Worm (Caenorhabditis elegans) whole organism, L4 larva: ENCODE data around the gene ZK856.6.

Source experiments
- F37D6.2 ChIP-seq: sonication (generic microtip); optimal IDR thresholded peaks from 2 replicates; lab custom pipeline; 2016; ENCODE audit warnings: mild to moderate bottlenecking, missing genetic modification characterization, missing compliant biosample characterization
- Y48G9A.11 ChIP-seq: fragments of 200-800 bp; sonication (Bioruptor generic); IDR thresholded peaks from 2 replicates; pipeline ENCODE4 v1.3.6; 2022; ENCODE audit warnings: missing genetic modification reagents, missing genetic modification characterization, missing compliant biosample characterization
- Y5F2A.4 ChIP-seq: fragments of 200-800 bp; sonication (Bioruptor generic); optimal IDR thresholded peaks from 2 replicates; lab custom pipeline; 2018; ENCODE audit warnings: mild to moderate bottlenecking, missing genetic modification characterization, missing compliant biosample characterization
- Y75B8A.6 ChIP-seq: fragments of 200-800 bp; sonication (Bioruptor generic); IDR thresholded peaks from 2 replicates; pipeline ENCODE4 v1.3.6; 2022; ENCODE audit warnings: missing genetic modification reagents, missing genetic modification characterization, missing compliant biosample characterization
- aha-1 ChIP-seq: fragments of 150-350 bp; peaks from one replicate; lab custom pipeline; 2014; ENCODE audit warnings: missing biosample characterization, missing genetic modification characterization
- aly-2 ChIP-seq: sonication (generic microtip); optimal IDR thresholded peaks from 2 replicates; lab custom pipeline; 2018; ENCODE audit warnings: missing biosample characterization, missing genetic modification characterization
- ama-1 ChIP-seq: fragments of 150-350 bp; optimal IDR thresholded peaks from 2 replicates; lab custom pipeline; 2014; ENCODE audit warnings: inconsistent platforms, mixed read lengths
- ceh-20 ChIP-seq: fragments of 200-800 bp; sonication (Bioruptor generic); IDR thresholded peaks from 2 replicates; pipeline ENCODE4 v1.3.6; 2022; ENCODE audit warnings: missing genetic modification reagents, missing genetic modification characterization, missing compliant biosample characterization
- ceh-44 ChIP-seq: fragments of 200-800 bp; sonication (Bioruptor generic); IDR thresholded peaks from 2 replicates; pipeline ENCODE4 v1.3.6; 2022; ENCODE audit warnings: missing genetic modification reagents, missing genetic modification characterization, missing compliant biosample characterization
- ceh-82 ChIP-seq: sonication (generic microtip); optimal IDR thresholded peaks from 2 replicates; lab custom pipeline; 2017; ENCODE audit warnings: missing biosample characterization, missing genetic modification characterization
- daf-16 ChIP-seq, 3 experiments: sonication (generic microtip); optimal IDR thresholded peaks; 2 replicates each; lab custom pipeline; 2016 to 2017; ENCODE audit warnings: missing genetic modification characterization in 3 of 3, missing genetic modification reagents in 3 of 3, mild to moderate bottlenecking in 2 of 3, missing compliant biosample characterization in 2 of 3, missing biosample characterization in 1 of 3, moderate library complexity in 1 of 3
- daf-8 ChIP-seq: fragments of 200-800 bp; sonication (Bioruptor generic); IDR thresholded peaks from 2 replicates; pipeline ENCODE4 v1.3.6; 2022; ENCODE audit warnings: missing genetic modification characterization, missing compliant biosample characterization
- dmd-6 ChIP-seq: fragments of 200-800 bp; sonication (Bioruptor generic); IDR thresholded peaks from 2 replicates; pipeline ENCODE4 v1.3.6; 2022; ENCODE audit warnings: missing genetic modification reagents, missing genetic modification characterization, missing compliant biosample characterization
- dmd-8 ChIP-seq: fragments of 200-800 bp; sonication (Bioruptor generic); IDR thresholded peaks from 2 replicates; pipeline ENCODE4 v1.3.6; 2022; ENCODE audit warnings: missing genetic modification characterization, missing compliant biosample characterization
- dpl-1 ChIP-seq: fragments of 150-350 bp; optimal IDR thresholded peaks from 2 replicates; lab custom pipeline; 2014; ENCODE audit warnings: missing biosample characterization, missing genetic modification reagents, missing genetic modification characterization
- dve-1 ChIP-seq: sonication (generic microtip); optimal IDR thresholded peaks from 2 replicates; lab custom pipeline; 2017; ENCODE audit warnings: antibody characterized with exemption, mild to moderate bottlenecking, missing genetic modification characterization, missing compliant biosample characterization; ENCODE audit not compliant: insufficient read depth
- gei-8 ChIP-seq: fragments of 200-800 bp; sonication (Bioruptor generic); optimal IDR thresholded peaks from 2 replicates; lab custom pipeline; 2018; ENCODE audit warnings: mild to moderate bottlenecking, missing genetic modification characterization, missing compliant biosample characterization
- hlh-11 ChIP-seq: fragments of 200-800 bp; sonication (Bioruptor generic); optimal IDR thresholded peaks from 2 replicates; lab custom pipeline; 2018; ENCODE audit warnings: mild to moderate bottlenecking, missing genetic modification characterization, missing compliant biosample characterization
- hlh-30 ChIP-seq: sonication (generic microtip); optimal IDR thresholded peaks from 2 replicates; lab custom pipeline; 2017; ENCODE audit warnings: antibody characterized with exemption, mild to moderate bottlenecking, missing genetic modification characterization, missing compliant biosample characterization; ENCODE audit not compliant: insufficient read depth
- lim-7 ChIP-seq: fragments of 200-800 bp; sonication (Bioruptor generic); IDR thresholded peaks from 2 replicates; pipeline ENCODE4 v1.3.6; 2022; ENCODE audit warnings: missing genetic modification characterization, missing compliant biosample characterization
- lin-38 ChIP-seq: fragments of 200-800 bp; sonication (Bioruptor generic); IDR thresholded peaks from 2 replicates; pipeline ENCODE4 v1.3.6; 2022; ENCODE audit warnings: missing genetic modification reagents, missing genetic modification characterization, missing compliant biosample characterization
- lin-39 ChIP-seq: fragments of 150-350 bp; optimal IDR thresholded peaks from 2 replicates; lab custom pipeline; 2014; ENCODE audit warnings: missing biosample characterization, missing genetic modification reagents, missing genetic modification characterization
- lir-3 ChIP-seq: sonication (generic microtip); optimal IDR thresholded peaks from 2 replicates; lab custom pipeline; 2016; ENCODE audit warnings: mild to moderate bottlenecking, missing genetic modification characterization, missing compliant biosample characterization
- madf-5 ChIP-seq, 2 experiments: fragments of 200-800 bp; sonication (Bioruptor generic); IDR thresholded peaks; 2 replicates each; pipeline ENCODE4 v1.3.6; 2022; ENCODE audit warnings: missing compliant biosample characterization in 2 of 2, missing genetic modification characterization in 2 of 2
- madf-9 ChIP-seq: fragments of 200-800 bp; sonication (Bioruptor generic); conservative IDR thresholded peaks from 2 replicates; pipeline ENCODE4 v1.3.6; 2022; ENCODE audit warnings: missing genetic modification reagents, missing genetic modification characterization, missing compliant biosample characterization
- mdl-1 ChIP-seq, 2 experiments: fragments of 150-350 bp in 1 of 2; sonication (generic microtip) in 1 of 2; optimal IDR thresholded peaks; 2 replicates each; lab custom pipeline; 2014 to 2017; ENCODE audit warnings: missing biosample characterization in 2 of 2, missing genetic modification characterization in 2 of 2
- mes-2 ChIP-seq: sonication (generic microtip); optimal IDR thresholded peaks from 2 replicates; lab custom pipeline; 2016; ENCODE audit warnings: missing genotype, mild to moderate bottlenecking, missing genetic modification characterization, missing compliant biosample characterization; ENCODE audit not compliant: poor library complexity, severe bottlenecking
- nhr-10 ChIP-seq: fragments of 150-350 bp; optimal IDR thresholded peaks from 2 replicates; lab custom pipeline; 2014; ENCODE audit warnings: missing biosample characterization, missing genetic modification characterization
- nhr-102 ChIP-seq: sonication (generic microtip); optimal IDR thresholded peaks from 2 replicates; lab custom pipeline; 2016; ENCODE audit warnings: mild to moderate bottlenecking, missing genetic modification characterization, moderate library complexity, missing compliant biosample characterization
- nhr-111 ChIP-seq: fragments of 200-800 bp; sonication (Bioruptor generic); optimal IDR thresholded peaks from 2 replicates; lab custom pipeline; 2018; ENCODE audit warnings: mild to moderate bottlenecking, missing genetic modification characterization, missing compliant biosample characterization
- nhr-28 ChIP-seq: fragments of 150-350 bp; optimal IDR thresholded peaks from 2 replicates; lab custom pipeline; 2014; ENCODE audit warnings: missing biosample characterization, missing genetic modification characterization
- nhr-41 ChIP-seq: fragments of 200-800 bp; sonication (Bioruptor generic); IDR thresholded peaks from 2 replicates; pipeline ENCODE4 v1.3.6; 2022; ENCODE audit warnings: missing genetic modification reagents, missing genetic modification characterization, missing compliant biosample characterization
- nhr-42 ChIP-seq: fragments of 200-800 bp; sonication (Bioruptor generic); IDR thresholded peaks from 2 replicates; pipeline ENCODE4 v1.3.6; 2022; ENCODE audit warnings: missing genetic modification characterization, missing compliant biosample characterization
- pha-4 ChIP-seq, 2 experiments: fragments of 150-350 bp in 1 of 2; fragments of 200-800 bp in 1 of 2; sonication (Bioruptor generic) in 1 of 2; IDR thresholded peaks in 1 of 2; optimal IDR thresholded peaks in 1 of 2; 2 replicates each; pipeline versions ENCODE4 v1.3.6 to Lab custom; 2014 to 2022; ENCODE audit warnings: missing genetic modification characterization in 2 of 2, missing genetic modification reagents in 2 of 2, missing biosample characterization in 1 of 2, missing compliant biosample characterization in 1 of 2
- php-3 ChIP-seq: fragments of 200-800 bp; sonication (Bioruptor generic); IDR thresholded peaks from 2 replicates; pipeline ENCODE4 v1.3.6; 2022; ENCODE audit warnings: missing genetic modification reagents, missing genetic modification characterization, missing compliant biosample characterization
- pqm-1 ChIP-seq: sonication (generic microtip); optimal IDR thresholded peaks from 2 replicates; lab custom pipeline; 2017; ENCODE audit warnings: missing biosample characterization, missing genetic modification characterization
- skn-1 ChIP-seq: fragments of 150-350 bp; optimal IDR thresholded peaks from 2 replicates; lab custom pipeline; 2014; ENCODE audit warnings: missing biosample characterization, missing genetic modification characterization
- tag-97 ChIP-seq: fragments of 200-800 bp; sonication (Bioruptor generic); IDR thresholded peaks from 2 replicates; pipeline ENCODE4 v1.3.6; 2022; ENCODE audit warnings: missing genetic modification characterization, missing compliant biosample characterization
- unc-62 ChIP-seq, 3 experiments: fragments of 150-350 bp in 1 of 3; sonication (generic microtip); optimal IDR thresholded peaks in 2 of 3; peaks in 1 of 3; 1 replicate in 1 of 3; 2 replicates in 2 of 3; lab custom pipeline; 2014 to 2017; ENCODE audit warnings: missing biosample characterization in 3 of 3, missing genetic modification characterization in 3 of 3, missing genetic modification reagents in 3 of 3, missing genotype in 1 of 3
- zfp-2 ChIP-seq: sonication (generic microtip); optimal IDR thresholded peaks from 2 replicates; lab custom pipeline; 2016; ENCODE audit warnings: mild to moderate bottlenecking, missing genetic modification characterization, missing compliant biosample characterization

The ZK856.6 gene

DNA sequence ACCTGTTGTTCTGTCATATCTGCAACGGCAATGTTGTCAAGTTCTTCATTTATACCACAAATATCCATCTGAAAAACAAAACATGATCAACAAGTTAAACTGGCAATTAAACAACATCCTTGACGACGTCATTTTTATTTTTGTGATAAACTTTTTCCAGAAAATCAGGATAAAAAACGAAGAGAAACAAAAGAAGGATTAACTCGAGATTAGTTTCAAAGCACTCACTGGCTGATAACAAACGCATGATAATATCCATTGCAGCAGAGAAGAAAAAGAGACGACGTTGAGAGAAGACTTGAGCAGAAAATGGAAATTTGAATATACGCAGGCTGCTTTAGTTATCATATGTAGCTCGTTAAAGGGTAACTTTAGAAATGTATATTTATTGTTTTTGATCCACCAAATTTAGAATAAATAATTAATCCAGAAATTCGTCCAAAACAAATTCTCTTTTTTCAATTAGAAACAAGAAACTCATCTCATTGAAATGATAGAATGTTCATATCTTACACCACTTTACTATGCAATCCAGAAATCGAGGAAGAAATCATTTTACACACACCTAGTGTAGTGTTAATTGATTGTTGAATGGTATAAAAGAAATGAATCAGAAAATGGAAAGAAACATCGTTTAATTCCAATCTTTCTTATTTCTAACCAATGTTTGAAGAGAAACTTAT is 42.8 kb downstream of the ZK856.6 start, which contains the start of the genes C12D8.21 and col-148:
C12D8.21 (minus strand) TSS at position 68 of the 683 bp plus-strand sequence.
col-148 (plus strand) TSS at position 633 of the 683 bp plus-strand sequence.
- peak; percentile 2 for TF ChIP-seq aha-1 (tag; lab: Kevin White, UChicago)
- no peak for TF ChIP-seq madf-9 (GFP tag; lab: Robert Waterston, UW)

DNA sequence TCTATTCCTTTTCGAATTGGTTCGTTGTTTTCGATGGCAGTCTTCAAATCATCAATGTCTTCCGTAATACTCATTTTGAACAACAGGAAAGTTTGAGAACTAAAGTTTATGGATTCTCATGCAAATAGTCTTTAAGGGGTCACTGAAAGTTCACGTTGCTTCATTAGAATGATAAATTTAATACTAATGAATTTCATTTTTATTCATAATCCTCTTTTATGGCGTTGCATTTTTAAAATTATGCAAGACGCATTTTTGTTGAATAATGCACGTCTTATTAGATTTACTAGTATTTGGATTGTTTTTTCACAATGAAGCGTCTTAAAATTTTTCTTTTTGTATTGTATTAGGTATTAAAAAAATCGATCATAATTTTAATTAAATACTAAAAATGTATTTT is 44.6 kb downstream of the ZK856.6 start, which contains the start of gene C12D8.9:
C12D8.9 (minus strand) TSS at position 101 of the 400 bp plus-strand sequence.
- TF ChIP-seq unc-62 (GFP tag; optimal IDR thresholded peaks at IDR 0.05 in 1 of 2; lab: Kevin White, UChicago) = peak in 1 of 2 experiments; percentile 24
- no peak for TF ChIP-seq unc-62 (tag; optimal IDR thresholded peaks at IDR 0.05; lab: Kevin White, UChicago)
- no peak for TF ChIP-seq nhr-42 (GFP tag; lab: Robert Waterston, UW)

DNA sequence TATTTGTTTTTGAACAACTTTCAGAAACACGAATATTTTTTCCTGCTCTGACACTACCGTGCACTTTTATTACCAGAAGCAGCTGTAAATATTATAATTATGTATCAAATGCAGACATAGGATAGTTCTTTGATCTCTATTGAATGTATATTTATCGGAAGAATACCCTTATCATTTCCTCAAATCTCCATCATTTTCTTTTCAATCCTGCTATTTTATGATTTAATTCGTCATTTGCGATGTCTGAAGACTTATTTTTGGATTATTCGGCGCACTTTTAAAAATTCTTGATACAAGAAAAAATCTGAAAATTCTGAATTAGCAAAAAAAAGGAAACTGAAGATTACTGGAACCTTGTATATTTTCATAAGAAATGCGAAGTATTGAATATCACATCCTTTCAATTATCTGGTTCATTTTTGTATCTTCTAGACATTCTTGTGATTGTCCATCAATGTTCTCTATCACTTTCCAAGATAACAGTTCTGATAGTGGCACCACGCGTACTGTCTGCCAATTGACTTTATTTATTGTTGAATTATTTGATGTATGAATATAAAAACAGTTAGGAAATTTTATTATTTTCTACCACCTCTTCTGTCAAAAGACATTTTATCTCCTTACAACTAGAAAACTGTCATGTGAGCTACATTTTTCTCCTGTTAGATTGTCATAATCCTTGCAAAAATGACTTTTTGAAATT is 45.7 kb downstream of the ZK856.6 start:
- TF ChIP-seq pqm-1 (tag; lab: Kevin White, UChicago) (peak; percentile 50), mdl-1 (tag; optimal IDR thresholded peaks at IDR 0.05; lab: Kevin White, UChicago) (peak in 1 of 2 experiments; percentile 5), php-3 (peak; percentile 86), daf-16 (GFP tag; optimal IDR thresholded peaks at IDR 0.05; lab: Kevin White, UChicago) (no peak), daf-16 (tag; optimal IDR thresholded peaks at IDR 0.05; lab: Kevin White, UChicago) (peak; percentile 73), nhr-28 (tag; lab: Kevin White, UChicago) (peak; percentile 67), ceh-82 (tag; lab: Kevin White, UChicago) (no peak), lim-7 (GFP tag; lab: Robert Waterston, UW) (no peak), hlh-11 (tag; lab: Kevin White, UChicago) (peak; percentile 34), hlh-30 (tag; lab: Kevin White, UChicago) (peak; percentile 20), dmd-6 (GFP tag; lab: Robert Waterston, UW) (peak; percentile 18; the same call in 1 of the 2 replicates), dve-1 (tag; lab: Kevin White, UChicago) (peak; percentile 57), lir-3 (tag; lab: Kevin White, UChicago) (no peak)

DNA sequence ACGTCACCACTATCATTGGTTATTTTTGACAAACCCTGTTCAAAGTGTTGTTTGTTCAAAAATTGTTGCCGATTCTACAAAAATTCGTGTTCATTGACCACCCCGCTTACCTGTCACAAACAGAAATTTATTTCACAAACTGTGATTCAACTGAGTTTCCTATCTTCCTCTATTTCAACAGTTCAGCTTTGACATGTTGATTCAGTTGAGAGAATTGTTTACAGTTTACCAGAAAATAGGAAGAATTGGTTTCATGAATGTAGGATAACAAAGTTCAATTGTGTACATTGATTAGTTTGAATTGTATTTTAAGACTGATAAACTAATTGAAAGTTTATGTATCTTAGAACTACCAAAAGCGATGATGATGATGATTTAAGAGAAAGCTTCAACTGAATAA is 47.1 kb downstream of the ZK856.6 start:
- TF ChIP-seq daf-8 (GFP tag; lab: Robert Waterston, UW) = no peak
- TF ChIP-seq dpl-1 (GFP tag; lab: Kevin White, UChicago) = no peak
- no peak for TF ChIP-seq nhr-41 (GFP tag; lab: Robert Waterston, UW)
- no peak for TF ChIP-seq F37D6.2
- TF ChIP-seq nhr-28 (tag; lab: Kevin White, UChicago) = peak; percentile 69
- no peak for TF ChIP-seq gei-8
- TF ChIP-seq lin-38 (GFP tag; lab: Robert Waterston, UW) = no peak
- no peak for TF ChIP-seq Y5F2A.4 (GFP tag; lab: Kevin White, UChicago)
- no peak for TF ChIP-seq dmd-8 (GFP tag; lab: Robert Waterston, UW)
- no peak for TF ChIP-seq ceh-44 (GFP tag; lab: Robert Waterston, UW)
- no peak for TF ChIP-seq lin-39 (tag; lab: Kevin White, UChicago)
- no peak for TF ChIP-seq ama-1 (lab: Kevin White, UChicago)
- no peak for TF ChIP-seq aly-2 (tag; lab: Kevin White, UChicago)
- no peak for TF ChIP-seq Y48G9A.11 (GFP tag; lab: Robert Waterston, UW)
- TF ChIP-seq nhr-102 (tag; lab: Kevin White, UChicago) = no peak
- TF ChIP-seq hlh-11 (tag; lab: Kevin White, UChicago) = peak; percentile 45
- TF ChIP-seq nhr-111 (GFP tag; lab: Kevin White, UChicago) = no peak
- TF ChIP-seq Y75B8A.6 (GFP tag; lab: Robert Waterston, UW) = no peak
- TF ChIP-seq pha-4 (GFP tag; IDR thresholded peaks at IDR 0.05; lab: Robert Waterston, UW) = no peak
- TF ChIP-seq pha-4 (tag; optimal IDR thresholded peaks at IDR 0.05; lab: Kevin White, UChicago) = no peak
- TF ChIP-seq madf-5 (GFP tag; IDR thresholded peaks at IDR 0.05; lab: Robert Waterston, UW) = no peak
- peak; percentile 22 for TF ChIP-seq pqm-1 (tag; lab: Kevin White, UChicago)
- TF ChIP-seq hlh-30 (tag; lab: Kevin White, UChicago) = no peak
- no peak for TF ChIP-seq nhr-10 (tag; lab: Kevin White, UChicago)
- TF ChIP-seq skn-1 (tag; lab: Kevin White, UChicago) = no peak
- no peak for TF ChIP-seq zfp-2 (tag; lab: Kevin White, UChicago)
- TF ChIP-seq tag-97 (GFP tag; lab: Robert Waterston, UW) = no peak
- no peak for TF ChIP-seq ceh-20 (GFP tag; lab: Robert Waterston, UW)
- no peak for TF ChIP-seq mes-2 (tag; lab: Kevin White, UChicago)
